2 fruit fly cellular contexts compared by ENCODE assay signal in genomic region chr3L:16412394-16412950, dm6.
TF ChIP-seq lines count a peak whose summit lies in the region.

Gene Serinc, plus strand, starts transcription at chr3L:16412722.

TF ChIP-seq in whole organism, embryonic, 481 proteins besides CTCF, POLR2A, EP300 and RAD21 (continued from another document and continues in another):
- TF ChIP-seq CG9215 (GFP tag; IDR thresholded peaks at IDR 0.05; lab: Robert Waterston, UW) (peak; percentile 46; the same call in 1 of the 2 replicates), cas (GFP tag; IDR thresholded peaks at IDR 0.05; lab: Robert Waterston, UW) (no peak), Sry-δ (GFP tag; optimal IDR thresholded peaks at IDR 0.05; lab: Kevin White, UChicago) (peak; percentile 97), CG7786 (GFP tag; optimal IDR thresholded peaks at IDR 0.05; lab: Kevin White, UChicago) (no peak), ap (GFP tag; IDR thresholded peaks at IDR 0.05; lab: Robert Waterston, UW) (no peak), Vsx1 (GFP tag; optimal IDR thresholded peaks at IDR 0.05; lab: Kevin White, UChicago) (no peak), CG8388 (GFP tag; optimal IDR thresholded peaks at IDR 0.05; lab: Kevin White, UChicago) (peak; percentile 26), aop (GFP tag; IDR thresholded peaks at IDR 0.05; lab: Robert Waterston, UW) (no peak), ssp (GFP tag; IDR thresholded peaks at IDR 0.05; lab: Robert Waterston, UW) (peak; percentile 39), CG2678 (tag; optimal IDR thresholded peaks at IDR 0.05; lab: Kevin White, UChicago) (no peak), CG4707 (GFP tag; optimal IDR thresholded peaks at IDR 0.05; lab: Kevin White, UChicago) (no peak), CG10979 (tag; optimal IDR thresholded peaks at IDR 0.05; lab: Kevin White, UChicago) (peak; percentile 57), chn (GFP tag; optimal IDR thresholded peaks at IDR 0.05; lab: Kevin White, UChicago) (peak; percentile 58), CG14860 (GFP tag; IDR thresholded peaks at IDR 0.05; lab: Robert Waterston, UW; ENCODE audit: partially characterized antibody) (peak; percentile 97), CG33213 (GFP tag; optimal IDR thresholded peaks at IDR 0.05; lab: Kevin White, UChicago) (peak; percentile 67), sc (optimal IDR thresholded peaks at IDR 0.05; lab: Kevin White, UChicago) (no peak), sc (GFP tag; optimal IDR thresholded peaks at IDR 0.05; lab: Kevin White, UChicago) (peak; percentile 5), CG10543 (GFP tag; optimal IDR thresholded peaks at IDR 0.05; lab: Kevin White, UChicago) (peak; percentile 74), oc (tag; optimal IDR thresholded peaks at IDR 0.05; lab: Kevin White, UChicago) (no peak), CG17829 (tag; optimal IDR thresholded peaks at IDR 0.05; lab: Kevin White, UChicago) (peak; percentile 59), CG17385 (GFP tag; optimal IDR thresholded peaks at IDR 0.05; lab: Kevin White, UChicago) (peak; percentile 38), Six4 (GFP tag; optimal IDR thresholded peaks at IDR 0.05; lab: Kevin White, UChicago) (peak; percentile 7), CG9876 (GFP tag; optimal IDR thresholded peaks at IDR 0.05; lab: Kevin White, UChicago) (no peak), CG17328 (GFP tag; IDR thresholded peaks at IDR 0.05; lab: Robert Waterston, UW) (no peak), CG34376 (GFP tag; optimal IDR thresholded peaks at IDR 0.05; lab: Kevin White, UChicago) (peak; percentile 25), CG15514 (GFP tag; optimal IDR thresholded peaks at IDR 0.05; lab: Kevin White, UChicago) (peak; percentile 78), maf-S (GFP tag; optimal IDR thresholded peaks at IDR 0.05; lab: Kevin White, UChicago) (peak; percentile 50), CG14050 (GFP tag; IDR thresholded peaks at IDR 0.05; lab: Robert Waterston, UW) (peak; percentile 20; the same call in 1 of the 3 replicates), CG34422 (GFP tag; IDR thresholded peaks at IDR 0.05; lab: Robert Waterston, UW) (0 out of 3 replicates have a peak, but pooled peaks have one; percentile 14), CG13296 (GFP tag; optimal IDR thresholded peaks at IDR 0.05; lab: Kevin White, UChicago) (peak; percentile 35), CG10959 (GFP tag; IDR thresholded peaks at IDR 0.05; lab: Robert Waterston, UW) (no peak), CG15269 (tag; optimal IDR thresholded peaks at IDR 0.05; lab: Kevin White, UChicago) (no peak), CG10462 (GFP tag; optimal IDR thresholded peaks at IDR 0.05; lab: Kevin White, UChicago) (no peak), lola (GFP tag; optimal IDR thresholded peaks at IDR 0.05; lab: Kevin White, UChicago) (peak in 1 of 3 experiments; percentile 44), tap (tag; optimal IDR thresholded peaks at IDR 0.05; lab: Kevin White, UChicago) (no peak), ash1 (GFP tag; optimal IDR thresholded peaks at IDR 0.05; lab: Kevin White, UChicago) (no peak), Dll (GFP tag; IDR thresholded peaks at IDR 0.05; lab: Robert Waterston, UW; ENCODE audit: partially characterized antibody) (peak; percentile 99), pho (GFP tag; optimal IDR thresholded peaks at IDR 0.05; lab: Kevin White, UChicago) (peak; percentile 45), CG8089 (GFP tag; optimal IDR thresholded peaks at IDR 0.05; lab: Kevin White, UChicago) (peak; percentile 36), rib (GFP tag; IDR thresholded peaks at IDR 0.05; lab: Robert Waterston, UW) (no peak), CG7839 (tag; optimal IDR thresholded peaks at IDR 0.05; lab: Kevin White, UChicago) (no peak), lmd (GFP tag; IDR thresholded peaks at IDR 0.05; lab: Robert Waterston, UW) (no peak; the same call in 1 of the 2 replicates), Xrp1 (GFP tag; IDR thresholded peaks at IDR 0.05; lab: Robert Waterston, UW) (no peak; the same call in 1 of the 2 replicates), Gug (GFP tag; IDR thresholded peaks at IDR 0.05; lab: Robert Waterston, UW) (peak; percentile 20; the same call in 1 of the 4 replicates), CG17186 (GFP tag; optimal IDR thresholded peaks at IDR 0.05; lab: Kevin White, UChicago) (peak; percentile 66), nerfin-1 (tag; optimal IDR thresholded peaks at IDR 0.05; lab: Kevin White, UChicago) (peak; percentile 61), CG17361 (GFP tag; IDR thresholded peaks at IDR 0.05; lab: Robert Waterston, UW) (peak; percentile 65; the same call in 2 of the 3 replicates), phol (tag; optimal IDR thresholded peaks at IDR 0.05; lab: Kevin White, UChicago) (peak; percentile 75), Sin3A (optimal IDR thresholded peaks at IDR 0.05; lab: Kevin White, UChicago) (peak; percentile 22), H2.0 (GFP tag; IDR thresholded peaks at IDR 0.05; lab: Robert Waterston, UW) (no peak), scrt (GFP tag; optimal IDR thresholded peaks at IDR 0.05; lab: Kevin White, UChicago) (peak; percentile 44), Ravus (GFP tag; IDR thresholded peaks at IDR 0.05; lab: Robert Waterston, UW) (no peak), z (GFP tag; IDR thresholded peaks at IDR 0.05; lab: Robert Waterston, UW) (no peak), ham (GFP tag; IDR thresholded peaks at IDR 0.05; lab: Robert Waterston, UW) (no peak), CG8290 (GFP tag; optimal IDR thresholded peaks at IDR 0.05; lab: Kevin White, UChicago) (peak; percentile 66), CG8290 (tag; optimal IDR thresholded peaks at IDR 0.05; lab: Kevin White, UChicago) (no peak), CG2120 (GFP tag; optimal IDR thresholded peaks at IDR 0.05; lab: Kevin White, UChicago) (peak; percentile 66), unpg (GFP tag; optimal IDR thresholded peaks at IDR 0.05; lab: Kevin White, UChicago) (no peak), HHEX (GFP tag; optimal IDR thresholded peaks at IDR 0.05; lab: Kevin White, UChicago) (peak; percentile 48), lilli (GFP tag; optimal IDR thresholded peaks at IDR 0.05; lab: Kevin White, UChicago) (peak; percentile 78), zf30C (GFP tag; optimal IDR thresholded peaks at IDR 0.05; lab: Kevin White, UChicago) (no peak), CG3163 (GFP tag; optimal IDR thresholded peaks at IDR 0.05; lab: Kevin White, UChicago) (peak; percentile 25), croc (GFP tag; conservative IDR thresholded peaks at IDR 0.05; lab: Robert Waterston, UW) (peak; percentile 30; the same call in 1 of the 3 replicates), Tbp (GFP tag; optimal IDR thresholded peaks at IDR 0.05; lab: Kevin White, UChicago) (no peak), Bdp1 (GFP tag; optimal IDR thresholded peaks at IDR 0.05; lab: Kevin White, UChicago) (peak; percentile 49), CG4328 (GFP tag; optimal IDR thresholded peaks at IDR 0.05; lab: Kevin White, UChicago) (peak; percentile 15)

TF ChIP-seq in whole organism, prepupa, 60 proteins besides CTCF, POLR2A, EP300 and RAD21 (continued from another document):
- no peak for TF ChIP-seq CG7368 (GFP tag; optimal IDR thresholded peaks at IDR 0.05; lab: Kevin White, UChicago)
- peak; percentile 37 for TF ChIP-seq Hr39 (GFP tag; optimal IDR thresholded peaks at IDR 0.05; lab: Kevin White, UChicago)
- no peak for TF ChIP-seq CG6163 (GFP tag; IDR thresholded peaks at IDR 0.05; lab: Robert Waterston, UW)
- TF ChIP-seq OdsH (GFP tag; optimal IDR thresholded peaks at IDR 0.05; lab: Kevin White, UChicago): no peak
- TF ChIP-seq CG16779 (tag; optimal IDR thresholded peaks at IDR 0.05; lab: Kevin White, UChicago): no peak
- TF ChIP-seq CG11294 (GFP tag; IDR thresholded peaks at IDR 0.05; lab: Robert Waterston, UW): no peak
- no peak for TF ChIP-seq CG9139 (GFP tag; optimal IDR thresholded peaks at IDR 0.05; lab: Kevin White, UChicago)
- TF ChIP-seq CG3032 (tag; optimal IDR thresholded peaks at IDR 0.05; lab: Kevin White, UChicago): peak; percentile 8
- TF ChIP-seq CG10631 (GFP tag; optimal IDR thresholded peaks at IDR 0.05; lab: Kevin White, UChicago): no peak
- no peak for TF ChIP-seq Met (GFP tag; optimal IDR thresholded peaks at IDR 0.05; lab: Kevin White, UChicago)
- TF ChIP-seq Sox102F (GFP tag; optimal IDR thresholded peaks at IDR 0.05; lab: Kevin White, UChicago): no peak
- peak; percentile 87 for TF ChIP-seq Sox14 (GFP tag; optimal IDR thresholded peaks at IDR 0.05; lab: Kevin White, UChicago)
- TF ChIP-seq pdm3 (GFP tag; optimal IDR thresholded peaks at IDR 0.05; lab: Kevin White, UChicago): no peak
- peak; percentile 67 for TF ChIP-seq fkh (GFP tag; optimal IDR thresholded peaks at IDR 0.05; lab: Kevin White, UChicago)
- TF ChIP-seq CG15336 (GFP tag; IDR thresholded peaks at IDR 0.05; lab: Robert Waterston, UW): 0 out of 2 replicates have a peak, but pooled peaks have one; percentile 23
- no peak for TF ChIP-seq Blimp-1 (GFP tag; optimal IDR thresholded peaks at IDR 0.05; lab: Kevin White, UChicago)
- TF ChIP-seq Hr4 (GFP tag; optimal IDR thresholded peaks at IDR 0.05; lab: Kevin White, UChicago): no peak
- peak; percentile 46 for TF ChIP-seq CG31627 (GFP tag; optimal IDR thresholded peaks at IDR 0.05; lab: Kevin White, UChicago)
- TF ChIP-seq CG10669 (GFP tag; optimal IDR thresholded peaks at IDR 0.05; lab: Kevin White, UChicago): no peak
- TF ChIP-seq Sox15 (GFP tag; optimal IDR thresholded peaks at IDR 0.05; lab: Kevin White, UChicago): no peak
- TF ChIP-seq CG1621 (tag; optimal IDR thresholded peaks at IDR 0.05; lab: Kevin White, UChicago): no peak
- no peak for TF ChIP-seq Eip78C (GFP tag; lab: Kevin White, UChicago)
- TF ChIP-seq fd59A (GFP tag; optimal IDR thresholded peaks at IDR 0.05; lab: Kevin White, UChicago): no peak
- no peak for TF ChIP-seq CG8119 (GFP tag; IDR thresholded peaks at IDR 0.05; lab: Robert Waterston, UW)
- TF ChIP-seq svp (GFP tag; lab: Kevin White, UChicago): no peak
- no peak for TF ChIP-seq CG11902 (GFP tag; optimal IDR thresholded peaks at IDR 0.05; lab: Kevin White, UChicago)
- TF ChIP-seq CG11762 (GFP tag; optimal IDR thresholded peaks at IDR 0.05; lab: Kevin White, UChicago; ENCODE audit: insufficient read depth): no peak
- TF ChIP-seq dac (GFP tag; optimal IDR thresholded peaks at IDR 0.05; lab: Kevin White, UChicago): no peak
- peak; percentile 44 for TF ChIP-seq cyc (GFP tag; optimal IDR thresholded peaks at IDR 0.05; lab: Kevin White, UChicago)
- TF ChIP-seq CG6808 (GFP tag; optimal IDR thresholded peaks at IDR 0.05; lab: Kevin White, UChicago): no peak
TF ChIP-seq in whole organism, prepupa: peak in this region for 9.
